Worm (Caenorhabditis elegans): ENCODE data around the gene fbxb-34.

- TF ChIP-seq mec-3 (tag; optimal IDR thresholded peaks at IDR 0.05; ENCODE audit: borderline replicate concordance), result no peak
- no peak for TF ChIP-seq pag-3 (tag; optimal IDR thresholded peaks at IDR 0.05; ENCODE audit: borderline replicate concordance)
- TF ChIP-seq che-1 (tag; optimal IDR thresholded peaks at IDR 0.05), result no peak
- TF ChIP-seq fkh-10 (GFP tag; optimal IDR thresholded peaks at IDR 0.05), result no peak
- no peak for TF ChIP-seq pqm-1 (tag; optimal IDR thresholded peaks at IDR 0.05)
- TF ChIP-seq dmd-4 (tag; optimal IDR thresholded peaks at IDR 0.05; ENCODE audit: borderline replicate concordance), result no peak
- no peak for TF ChIP-seq nhr-11 (tag; optimal IDR thresholded peaks at IDR 0.05)
- no peak for TF ChIP-seq hlh-13 (GFP tag; optimal IDR thresholded peaks at IDR 0.05)
- no peak for TF ChIP-seq pha-4 (tag; optimal IDR thresholded peaks at IDR 0.05)
- no peak for TF ChIP-seq tbx-2 (tag; optimal IDR thresholded peaks at IDR 0.05)
- TF ChIP-seq ceh-9 (tag; optimal IDR thresholded peaks at IDR 0.05), result no peak
- TF ChIP-seq unc-86 (tag; optimal IDR thresholded peaks at IDR 0.05), result no peak
Observed at ce11 chrII:596702-597101, 9.1 kb downstream of the fbxb-34 start.
